Fruit fly (Drosophila melanogaster): ENCODE results near the gene capt.

The capt gene

DNA sequence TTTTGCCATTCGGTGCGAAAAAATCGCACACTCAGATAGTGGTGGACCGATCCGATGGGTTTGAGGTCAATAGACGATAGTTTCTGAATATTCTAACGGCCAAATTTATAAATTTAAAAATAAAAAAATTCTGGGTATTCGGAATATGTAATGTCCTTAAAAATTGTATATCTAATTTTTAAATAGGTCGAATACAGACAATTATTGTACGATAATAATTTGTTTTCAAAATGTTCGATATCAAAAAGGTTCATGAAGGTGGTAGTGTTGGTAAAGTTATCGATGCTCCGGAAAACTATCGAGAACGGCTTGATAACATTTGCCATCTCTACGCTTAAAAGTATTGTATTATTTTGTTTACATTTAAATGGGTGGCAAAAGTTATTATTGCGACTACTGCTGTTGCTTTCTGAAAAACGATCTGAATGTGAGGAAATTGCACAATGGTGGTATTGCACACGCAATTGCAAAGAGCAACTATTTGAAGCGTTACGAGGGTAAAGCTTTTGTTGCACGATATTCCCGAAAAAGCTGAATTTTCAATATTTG lies 11.9 kb upstream of the capt start, which contains the start of the genes CG31922 and Plap (continued):
- TF ChIP-seq CG13424 (tag; optimal IDR thresholded peaks at IDR 0.05): peak; percentile 76
- TF ChIP-seq slp2 (GFP tag; optimal IDR thresholded peaks at IDR 0.05): peak; percentile 45
- TF ChIP-seq chn (GFP tag; optimal IDR thresholded peaks at IDR 0.05): peak; percentile 72
- no peak for TF ChIP-seq CG7271 (tag; optimal IDR thresholded peaks at IDR 0.05)
- no peak for TF ChIP-seq CG17802 (tag; optimal IDR thresholded peaks at IDR 0.05)
- TF ChIP-seq CG1647 (GFP tag; optimal IDR thresholded peaks at IDR 0.05): peak; percentile 69
- no peak for TF ChIP-seq eve (GFP tag; optimal IDR thresholded peaks at IDR 0.05)
- peak; percentile 74 for TF ChIP-seq Sin3A (optimal IDR thresholded peaks at IDR 0.05)
- peak; percentile 63 to 68 for TF ChIP-seq Pdp1 (GFP tag; optimal IDR thresholded peaks at IDR 0.05)
- peak; percentile 81 for TF ChIP-seq pho (GFP tag; optimal IDR thresholded peaks at IDR 0.05)
- TF ChIP-seq E2f2 (GFP tag; IDR thresholded peaks at IDR 0.05): peak; percentile 59
- peak; percentile 69 for TF ChIP-seq CG18262 (tag; optimal IDR thresholded peaks at IDR 0.05)
- TF ChIP-seq run (tag; optimal IDR thresholded peaks at IDR 0.05): no peak
- peak; percentile 74; the same call in 1 of the 3 replicates for TF ChIP-seq Opbp (GFP tag; IDR thresholded peaks at IDR 0.05; ENCODE audit: partially characterized antibody)
- TF ChIP-seq slbo (GFP tag; IDR thresholded peaks at IDR 0.05): peak; percentile 80
- TF ChIP-seq CG11093 (GFP tag; IDR thresholded peaks at IDR 0.05): no peak
- TF ChIP-seq CG8281 (tag; optimal IDR thresholded peaks at IDR 0.05): peak; percentile 36
- TF ChIP-seq CG6765 (GFP tag; optimal IDR thresholded peaks at IDR 0.05): no peak
- TF ChIP-seq Fer1 (GFP tag; optimal IDR thresholded peaks at IDR 0.05): peak; percentile 70
- TF ChIP-seq CG1233 (GFP tag; optimal IDR thresholded peaks at IDR 0.05): peak; percentile 34
- no peak; the same call in 1 of the 2 replicates for TF ChIP-seq CG31441 (GFP tag; IDR thresholded peaks at IDR 0.05)
- no peak for TF ChIP-seq CG2678 (tag; optimal IDR thresholded peaks at IDR 0.05)
- TF ChIP-seq HHEX (GFP tag; optimal IDR thresholded peaks at IDR 0.05): peak; percentile 3
- no peak for TF ChIP-seq CG17912 (GFP tag; optimal IDR thresholded peaks at IDR 0.05)
- TF ChIP-seq CG12155 (GFP tag; optimal IDR thresholded peaks at IDR 0.05): peak; percentile 80
- TF ChIP-seq twi (tag; optimal IDR thresholded peaks at IDR 0.05): peak; percentile 58
- TF ChIP-seq CG10366 (GFP tag; IDR thresholded peaks at IDR 0.05): peak; percentile 38
- TF ChIP-seq abd-A (tag; optimal IDR thresholded peaks at IDR 0.05): no peak
- peak; percentile 60; the same call in 1 of the 2 replicates for TF ChIP-seq Atf6 (GFP tag; IDR thresholded peaks at IDR 0.05)
- TF ChIP-seq Bteb2 (GFP tag; optimal IDR thresholded peaks at IDR 0.05): peak; percentile 56
- peak; percentile 65 for TF ChIP-seq az2 (GFP tag; optimal IDR thresholded peaks at IDR 0.05)
- TF ChIP-seq nom (GFP tag; optimal IDR thresholded peaks at IDR 0.05): no peak
- TF ChIP-seq ap (GFP tag; IDR thresholded peaks at IDR 0.05): 0 out of 2 replicates have a peak, but pooled peaks have one; percentile 4
- no peak for TF ChIP-seq pan (optimal IDR thresholded peaks at IDR 0.05)
- no peak for TF ChIP-seq pan (GFP tag; optimal IDR thresholded peaks at IDR 0.05 in 1 of 2, IDR thresholded peaks at IDR 0.05 in 1 of 2)
- TF ChIP-seq CG5953 (GFP tag; IDR thresholded peaks at IDR 0.05): no peak
- peak; percentile 27 for TF ChIP-seq CG9609 (GFP tag; optimal IDR thresholded peaks at IDR 0.05)
- TF ChIP-seq pnt (GFP tag; optimal IDR thresholded peaks at IDR 0.05): peak; percentile 33
- TF ChIP-seq CG8478 (optimal IDR thresholded peaks at IDR 0.05): no peak
- TF ChIP-seq CG15269 (tag; optimal IDR thresholded peaks at IDR 0.05): no peak
- TF ChIP-seq usp (GFP tag; optimal IDR thresholded peaks at IDR 0.05): no peak
- TF ChIP-seq Kr (GFP tag; optimal IDR thresholded peaks at IDR 0.05): no peak
- peak; percentile 77; the same call in 2 of the 3 replicates for TF ChIP-seq CG6791 (GFP tag; IDR thresholded peaks at IDR 0.05; ENCODE audit: partially characterized antibody)
- TF ChIP-seq CG14710 (tag; optimal IDR thresholded peaks at IDR 0.05): peak; percentile 86
- no peak for TF ChIP-seq CG11504 (tag; optimal IDR thresholded peaks at IDR 0.05)
- no peak for TF ChIP-seq gt (GFP tag; IDR thresholded peaks at IDR 0.05)
- TF ChIP-seq luna (GFP tag; optimal IDR thresholded peaks at IDR 0.05): peak; percentile 21
- no peak for TF ChIP-seq oc (tag; optimal IDR thresholded peaks at IDR 0.05)
- TF ChIP-seq sc (optimal IDR thresholded peaks at IDR 0.05): no peak
- TF ChIP-seq sc (GFP tag; optimal IDR thresholded peaks at IDR 0.05): no peak
- no peak for TF ChIP-seq CG6683 (GFP tag; optimal IDR thresholded peaks at IDR 0.05)
